Worm (Caenorhabditis elegans): ENCODE data around the gene ntr-2.

DNA sequence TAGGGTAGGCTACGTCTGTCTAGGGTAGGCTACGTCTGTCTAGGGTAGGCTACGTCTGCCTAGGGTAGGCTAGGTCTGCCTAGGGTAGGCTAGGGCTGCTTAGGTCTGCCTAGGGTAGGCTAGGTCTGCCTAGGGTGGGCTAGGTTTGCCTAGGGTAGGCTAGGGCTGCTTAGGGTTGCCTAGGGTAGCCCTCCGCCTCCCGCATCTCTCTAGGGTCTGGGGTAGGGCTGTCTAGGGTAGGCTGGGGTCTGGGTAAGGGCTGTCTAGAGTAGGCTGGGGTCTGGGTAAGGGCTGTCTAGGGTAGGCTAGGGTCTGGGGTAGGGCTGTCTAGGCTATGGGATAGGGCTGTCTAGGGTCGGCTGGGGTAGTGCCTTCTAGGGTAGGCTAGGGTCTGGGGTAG lies 51.1 kb downstream of the ntr-2 start:
- TF ChIP-seq pqm-1 (tag; optimal IDR thresholded peaks at IDR 0.05), result no peak
- TF ChIP-seq fos-1 (tag; optimal IDR thresholded peaks at IDR 0.05), result no peak
- no peak for TF ChIP-seq ama-1 (optimal IDR thresholded peaks at IDR 0.05)
- no peak for TF ChIP-seq zip-11 (GFP tag; IDR thresholded peaks at IDR 0.05)
- TF ChIP-seq lin-39 (tag; optimal IDR thresholded peaks at IDR 0.05), result no peak
- no peak for TF ChIP-seq skn-1 (tag; optimal IDR thresholded peaks at IDR 0.05)
- no peak for TF ChIP-seq nhr-111 (GFP tag; optimal IDR thresholded peaks at IDR 0.05)
- TF ChIP-seq nhr-237 (tag; optimal IDR thresholded peaks at IDR 0.05), result no peak
- no peak for TF ChIP-seq unc-39 (tag; optimal IDR thresholded peaks at IDR 0.05)
- no peak for TF ChIP-seq snpc-1.2 (GFP tag; IDR thresholded peaks at IDR 0.05)
- no peak for TF ChIP-seq sdz-12 (GFP tag; optimal IDR thresholded peaks at IDR 0.05)
- no peak for TF ChIP-seq nhr-28 (tag; optimal IDR thresholded peaks at IDR 0.05)
- TF ChIP-seq pha-4 (GFP tag; IDR thresholded peaks at IDR 0.05), result no peak
- TF ChIP-seq pha-4 (tag; optimal IDR thresholded peaks at IDR 0.05), result no peak
- no peak for TF ChIP-seq unc-62 (GFP tag; optimal IDR thresholded peaks at IDR 0.05 in 1 of 2)
- TF ChIP-seq unc-62 (tag; optimal IDR thresholded peaks at IDR 0.05), result no peak
